Fruit fly (Drosophila melanogaster): ENCODE results near the gene Ahcy.
A peak's percentile ranks its signal among the peaks of the same experiment; 100 is the strongest.

Ahcy gene

dm6 chrX:15497440-15498271 is 47.6 kb downstream of the Ahcy start (continued):
- TF ChIP-seq CG12659 (GFP tag; optimal IDR thresholded peaks at IDR 0.05) (no peak), Camta (GFP tag; optimal IDR thresholded peaks at IDR 0.05) (no peak), Xrp1 (GFP tag; IDR thresholded peaks at IDR 0.05) (0 out of 2 replicates have a peak, but pooled peaks have one; percentile 19), Ada2b (GFP tag; IDR thresholded peaks at IDR 0.05) (no peak), nom (GFP tag; optimal IDR thresholded peaks at IDR 0.05) (no peak), CG18262 (tag; optimal IDR thresholded peaks at IDR 0.05) (peak; percentile 32), schlank (tag; optimal IDR thresholded peaks at IDR 0.05) (no peak), CG31388 (GFP tag; optimal IDR thresholded peaks at IDR 0.05) (no peak), CG15514 (GFP tag; optimal IDR thresholded peaks at IDR 0.05) (no peak), cwo (GFP tag; optimal IDR thresholded peaks at IDR 0.05) (no peak), CG17829 (tag; optimal IDR thresholded peaks at IDR 0.05) (no peak), CG12219 (GFP tag; optimal IDR thresholded peaks at IDR 0.05) (no peak), sr (GFP tag; IDR thresholded peaks at IDR 0.05) (no peak), CoRest (tag; optimal IDR thresholded peaks at IDR 0.05) (no peak), gcm2 (GFP tag; optimal IDR thresholded peaks at IDR 0.05) (no peak), NC2β (GFP tag; optimal IDR thresholded peaks at IDR 0.05) (no peak), tx (GFP tag; optimal IDR thresholded peaks at IDR 0.05) (no peak), fd96Cb (tag; optimal IDR thresholded peaks at IDR 0.05) (no peak), hbn (GFP tag; IDR thresholded peaks at IDR 0.05; ENCODE audit: partially characterized antibody) (no peak), CG6175 (GFP tag; IDR thresholded peaks at IDR 0.05) (no peak), CG14050 (GFP tag; IDR thresholded peaks at IDR 0.05) (no peak), CG18764 (GFP tag; optimal IDR thresholded peaks at IDR 0.05) (no peak), tup (GFP tag; optimal IDR thresholded peaks at IDR 0.05) (no peak), exex (tag; optimal IDR thresholded peaks at IDR 0.05) (no peak), GATAe (GFP tag; conservative IDR thresholded peaks at IDR 0.05) (no peak), CG12155 (GFP tag; optimal IDR thresholded peaks at IDR 0.05) (no peak), CG4820 (GFP tag; optimal IDR thresholded peaks at IDR 0.05) (no peak), CG14965 (GFP tag; optimal IDR thresholded peaks at IDR 0.05; ENCODE audit: borderline replicate concordance) (no peak), BtbVII (GFP tag; optimal IDR thresholded peaks at IDR 0.05) (peak; percentile 22), CG12299 (tag; optimal IDR thresholded peaks at IDR 0.05) (no peak), Hsf (GFP tag; optimal IDR thresholded peaks at IDR 0.05) (no peak), Xbp1 (GFP tag; optimal IDR thresholded peaks at IDR 0.05) (no peak), p53 (GFP tag; optimal IDR thresholded peaks at IDR 0.05) (no peak), gce (GFP tag; IDR thresholded peaks at IDR 0.05) (no peak), CG4282 (GFP tag; optimal IDR thresholded peaks at IDR 0.05) (no peak), CG30020 (tag; optimal IDR thresholded peaks at IDR 0.05) (no peak), bowl (GFP tag; IDR thresholded peaks at IDR 0.05) (no peak), pita (GFP tag; optimal IDR thresholded peaks at IDR 0.05) (no peak), CG3995 (GFP tag; optimal IDR thresholded peaks at IDR 0.05) (no peak), vvl (GFP tag; IDR thresholded peaks at IDR 0.05) (no peak), gfzf (GFP tag; optimal IDR thresholded peaks at IDR 0.05) (no peak), mirr (GFP tag; optimal IDR thresholded peaks at IDR 0.05) (no peak), amos (GFP tag; IDR thresholded peaks at IDR 0.05; ENCODE audit: partially characterized antibody) (no peak), gsb (GFP tag; IDR thresholded peaks at IDR 0.05) (no peak), Eip74EF (GFP tag; optimal IDR thresholded peaks at IDR 0.05) (no peak), CG5180 (GFP tag; optimal IDR thresholded peaks at IDR 0.05) (peak; percentile 34), dati (GFP tag; IDR thresholded peaks at IDR 0.05) (no peak), ac (GFP tag; optimal IDR thresholded peaks at IDR 0.05) (peak; percentile 13), CG2678 (tag; optimal IDR thresholded peaks at IDR 0.05) (no peak)
